Worm (Caenorhabditis elegans) whole organism, L2 larva: ENCODE results near the gene str-143.

Experiments
- F13H6.1 ChIP-seq: sonication (generic microtip); optimal IDR thresholded peaks from 2 replicates; lab custom pipeline; 2016; ENCODE audit warnings: missing genetic modification characterization, missing compliant biosample characterization
- R02D3.7 ChIP-seq: fragments of 150-350 bp; optimal IDR thresholded peaks from 2 replicates; lab custom pipeline; 2014; ENCODE audit warnings: missing biosample characterization, missing genetic modification characterization
- Y55F3AM.14 ChIP-seq: fragments of 200-800 bp; sonication (Bioruptor generic); optimal IDR thresholded peaks from 2 replicates; lab custom pipeline; 2018; ENCODE audit warnings: mild to moderate bottlenecking, missing genetic modification characterization, missing compliant biosample characterization
- aly-2 ChIP-seq: fragments of 150-350 bp; optimal IDR thresholded peaks from 2 replicates; lab custom pipeline; 2014; ENCODE audit warnings: missing biosample characterization, missing genetic modification characterization
- ama-1 ChIP-seq: fragments of 150-350 bp; optimal IDR thresholded peaks from 2 replicates; lab custom pipeline; 2018; ENCODE audit warnings: inconsistent platforms
- blmp-1 ChIP-seq: sonication (generic microtip); optimal IDR thresholded peaks from 2 replicates; lab custom pipeline; 2017; ENCODE audit warnings: missing genetic modification characterization, mild to moderate bottlenecking, missing compliant biosample characterization, antibody characterized with exemption, moderate library complexity; ENCODE audit not compliant: insufficient read depth
- ceh-16 ChIP-seq: fragments of 150-350 bp; optimal IDR thresholded peaks from 2 replicates; lab custom pipeline; 2014; ENCODE audit warnings: missing biosample characterization, missing genetic modification characterization
- ceh-82 ChIP-seq: fragments of 150-350 bp; optimal IDR thresholded peaks from 2 replicates; lab custom pipeline; 2014; ENCODE audit warnings: missing biosample characterization, missing genetic modification characterization
- crh-2 ChIP-seq: sonication (generic microtip); optimal IDR thresholded peaks from 2 replicates; lab custom pipeline; 2017; ENCODE audit warnings: missing biosample characterization, missing genetic modification characterization
- dmd-4 ChIP-seq: sonication (generic microtip); optimal IDR thresholded peaks from 2 replicates; lab custom pipeline; 2017; ENCODE audit warnings: missing biosample characterization, missing genetic modification characterization
- egl-27 ChIP-seq: sonication (generic microtip); optimal IDR thresholded peaks from 3 replicates; lab custom pipeline; 2017; ENCODE audit warnings: missing biosample characterization, missing genetic modification reagents, missing genetic modification characterization
- elt-1 ChIP-seq: fragments of 150-350 bp; optimal IDR thresholded peaks from 2 replicates; lab custom pipeline; 2014; ENCODE audit warnings: missing biosample characterization, missing genetic modification characterization
- elt-3 ChIP-seq: sonication (generic microtip); optimal IDR thresholded peaks from 2 replicates; lab custom pipeline; 2017; ENCODE audit warnings: missing biosample characterization, missing genetic modification characterization
- fos-1 ChIP-seq: fragments of 150-350 bp; optimal IDR thresholded peaks from 2 replicates; lab custom pipeline; 2014; ENCODE audit warnings: missing biosample characterization, missing genetic modification characterization
- gmeb-1 ChIP-seq: fragments of 150-350 bp; optimal IDR thresholded peaks from 2 replicates; lab custom pipeline; 2014; ENCODE audit warnings: missing biosample characterization, missing genetic modification characterization
- lin-11 ChIP-seq: fragments of 150-350 bp; sonication (generic microtip); optimal IDR thresholded peaks from 2 replicates; lab custom pipeline; 2014; ENCODE audit warnings: missing biosample characterization, missing genetic modification characterization, inconsistent platforms, mixed read lengths
- lin-13 ChIP-seq: fragments of 150-350 bp; optimal IDR thresholded peaks from 2 replicates; lab custom pipeline; 2014; ENCODE audit warnings: missing biosample characterization, missing genetic modification reagents, missing genetic modification characterization
- lin-39 ChIP-seq: fragments of 150-350 bp; optimal IDR thresholded peaks from 2 replicates; lab custom pipeline; 2014; ENCODE audit warnings: missing biosample characterization, missing genetic modification reagents, missing genetic modification characterization
- lsy-2 ChIP-seq, 2 experiments: fragments of 150-350 bp in 1 of 2; sonication (generic microtip) in 1 of 2; optimal IDR thresholded peaks; 2 replicates each; lab custom pipeline; 2014 to 2017; ENCODE audit warnings: missing biosample characterization in 2 of 2, missing genetic modification characterization in 2 of 2
- mab-5 ChIP-seq: fragments of 150-350 bp; optimal IDR thresholded peaks from 2 replicates; lab custom pipeline; 2014; ENCODE audit warnings: missing biosample characterization, missing genetic modification characterization
- mdl-1 ChIP-seq, 2 experiments: fragments of 150-350 bp in 1 of 2; sonication (generic microtip) in 1 of 2; optimal IDR thresholded peaks; 2 replicates each; lab custom pipeline; 2017; ENCODE audit warnings: missing biosample characterization in 2 of 2, missing genetic modification characterization in 2 of 2
- nhr-129 ChIP-seq: fragments of 150-350 bp; optimal IDR thresholded peaks from 2 replicates; lab custom pipeline; 2014; ENCODE audit warnings: missing biosample characterization, missing genetic modification characterization
- nhr-21 ChIP-seq: fragments of 150-350 bp; optimal IDR thresholded peaks from 2 replicates; lab custom pipeline; 2014; ENCODE audit warnings: missing biosample characterization, missing genetic modification characterization
- nhr-23 ChIP-seq: fragments of 150-350 bp; optimal IDR thresholded peaks from 2 replicates; lab custom pipeline; 2014; ENCODE audit warnings: missing biosample characterization, missing genetic modification reagents, missing genetic modification characterization
- nhr-25 ChIP-seq: fragments of 150-350 bp; sonication (generic microtip); optimal IDR thresholded peaks from 3 replicates; lab custom pipeline; 2014; ENCODE audit warnings: missing biosample characterization, missing genetic modification characterization
- nhr-6 ChIP-seq: fragments of 150-350 bp; optimal IDR thresholded peaks from 2 replicates; lab custom pipeline; 2014; ENCODE audit warnings: missing biosample characterization, missing genetic modification characterization
- nhr-77 ChIP-seq: fragments of 150-350 bp; optimal IDR thresholded peaks from 2 replicates; lab custom pipeline; 2014; ENCODE audit warnings: missing biosample characterization, missing genetic modification characterization
- peb-1 ChIP-seq: fragments of 150-350 bp; optimal IDR thresholded peaks from 2 replicates; lab custom pipeline; 2014; ENCODE audit warnings: missing biosample characterization, missing genetic modification characterization
- sem-4 ChIP-seq: fragments of 150-350 bp; optimal IDR thresholded peaks from 2 replicates; lab custom pipeline; 2014; ENCODE audit warnings: missing biosample characterization, missing genetic modification reagents, missing genetic modification characterization
- sma-3 ChIP-seq: sonication (generic microtip); optimal IDR thresholded peaks from 2 replicates; lab custom pipeline; 2016; ENCODE audit warnings: missing genetic modification reagents, missing genetic modification characterization, missing compliant biosample characterization
- sma-9 ChIP-seq, 2 experiments: fragments of 150-350 bp in 1 of 2; sonication (generic microtip) in 1 of 2; optimal IDR thresholded peaks; 2 replicates each; lab custom pipeline; 2014 to 2016; ENCODE audit warnings: missing genetic modification characterization in 2 of 2, mild to moderate bottlenecking in 1 of 2, missing biosample characterization in 1 of 2, missing compliant biosample characterization in 1 of 2, missing genetic modification reagents in 1 of 2, moderate library complexity in 1 of 2
- snpc-4 ChIP-seq: fragments of 150-350 bp; optimal IDR thresholded peaks from 2 replicates; lab custom pipeline; 2014; ENCODE audit warnings: missing biosample characterization, missing genetic modification characterization
- unc-39 ChIP-seq: fragments of 150-350 bp; optimal IDR thresholded peaks from 2 replicates; lab custom pipeline; 2014; ENCODE audit warnings: missing biosample characterization, missing genetic modification characterization
- unc-55 ChIP-seq: fragments of 150-350 bp; sonication (generic microtip); optimal IDR thresholded peaks from 3 replicates; lab custom pipeline; 2014; ENCODE audit warnings: missing biosample characterization, missing genetic modification reagents, missing genetic modification characterization
- unc-62 ChIP-seq: fragments of 150-350 bp; optimal IDR thresholded peaks from 2 replicates; lab custom pipeline; 2014; ENCODE audit warnings: missing biosample characterization, missing genetic modification reagents, missing genetic modification characterization
- zag-1 ChIP-seq: fragments of 150-350 bp; optimal IDR thresholded peaks from 2 replicates; lab custom pipeline; 2014; ENCODE audit warnings: missing biosample characterization, missing genetic modification characterization
- ztf-1 ChIP-seq: fragments of 200-800 bp; sonication (Bioruptor generic); conservative IDR thresholded peaks from 2 replicates; pipeline ENCODE4 v1.3.6; 2022; ENCODE audit warnings: missing genetic modification characterization, missing compliant biosample characterization
- ztf-11 ChIP-seq: sonication (generic microtip); optimal IDR thresholded peaks from 2 replicates; lab custom pipeline; 2017; ENCODE audit warnings: missing biosample characterization, missing genetic modification characterization

The str-143 gene

DNA sequence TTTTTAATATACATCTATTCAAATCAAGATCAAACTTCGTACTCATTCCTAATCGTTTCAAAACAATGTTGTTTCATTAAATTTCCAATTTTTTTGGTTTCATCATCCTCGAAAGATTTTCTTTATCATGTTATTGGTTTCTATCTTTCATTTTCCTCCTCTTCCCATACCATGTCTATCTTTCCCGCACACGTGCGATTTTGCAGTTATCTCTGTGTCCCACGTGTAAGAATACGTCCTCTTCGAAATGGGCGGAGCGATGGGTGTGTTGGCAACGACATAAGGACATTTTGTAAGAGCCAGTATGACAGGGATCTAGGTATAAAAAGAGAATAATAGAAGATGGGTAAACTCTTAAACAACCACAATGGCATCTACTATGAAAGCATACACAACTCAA is 43.2 kb downstream of the str-143 start, which contains the start of gene F43H9.4:
TSS of gene F43H9.4 (plus strand) at position 366 of the 400 bp plus-strand sequence.
- no peak for TF ChIP-seq ceh-82 (tag; lab: Kevin White, UChicago)
- no peak for TF ChIP-seq F13H6.1
- no peak for TF ChIP-seq snpc-4 (tag; lab: Kevin White, UChicago)
- no peak for TF ChIP-seq nhr-6
- TF ChIP-seq blmp-1 (tag; lab: Kevin White, UChicago): peak; percentile 2
- TF ChIP-seq unc-55 (GFP tag; lab: Kevin White, UChicago): no peak
- TF ChIP-seq nhr-25: peak; percentile 82
- no peak for TF ChIP-seq gmeb-1 (tag; lab: Kevin White, UChicago)
- peak; percentile 48 for TF ChIP-seq crh-2
- peak; percentile 66 for TF ChIP-seq sma-3 (GFP tag; lab: Kevin White, UChicago)
- TF ChIP-seq nhr-21: peak; percentile 42
- TF ChIP-seq elt-1: no peak
- no peak for TF ChIP-seq lin-11 (tag; lab: Kevin White, UChicago)
- no peak for TF ChIP-seq Y55F3AM.14 (GFP tag; lab: Kevin White, UChicago)
- TF ChIP-seq unc-62: no peak
- TF ChIP-seq R02D3.7 (tag; lab: Kevin White, UChicago): no peak
- no peak for TF ChIP-seq lin-13 (GFP tag; lab: Kevin White, UChicago)
- TF ChIP-seq mab-5 (tag; lab: Kevin White, UChicago): no peak
- no peak for TF ChIP-seq ztf-11 (tag; lab: Kevin White, UChicago)
- peak; percentile 42 for TF ChIP-seq nhr-129
- peak; percentile 11 for TF ChIP-seq fos-1 (tag; lab: Kevin White, UChicago)
- TF ChIP-seq nhr-23: no peak
- no peak for TF ChIP-seq ama-1 (lab: Kevin White, UChicago)
- no peak for TF ChIP-seq ztf-1
- TF ChIP-seq nhr-77 (tag; lab: Kevin White, UChicago): no peak
- TF ChIP-seq zag-1: no peak
- TF ChIP-seq egl-27 (tag; lab: Kevin White, UChicago): no peak
- peak; percentile 77 to 79 for TF ChIP-seq mdl-1 (tag; optimal IDR thresholded peaks at IDR 0.05; lab: Kevin White, UChicago)
- no peak for TF ChIP-seq sem-4 (tag; lab: Kevin White, UChicago)
- TF ChIP-seq ceh-16 (tag; lab: Kevin White, UChicago): no peak
- TF ChIP-seq aly-2 (tag; lab: Kevin White, UChicago): no peak
- peak; percentile 92 for TF ChIP-seq sma-9 (GFP tag; optimal IDR thresholded peaks at IDR 0.05; lab: Kevin White, UChicago)
- TF ChIP-seq sma-9 (tag; optimal IDR thresholded peaks at IDR 0.05; lab: Kevin White, UChicago): no peak
- TF ChIP-seq peb-1 (tag; lab: Kevin White, UChicago): no peak
- TF ChIP-seq lsy-2 (tag; optimal IDR thresholded peaks at IDR 0.05; lab: Kevin White, UChicago): no peak
- no peak for TF ChIP-seq lin-39 (tag; lab: Kevin White, UChicago)
- TF ChIP-seq unc-39 (tag; lab: Kevin White, UChicago): no peak

- TF ChIP-seq mdl-1 (tag; optimal IDR thresholded peaks at IDR 0.05; lab: Kevin White, UChicago): peak in 1 of 2 experiments; percentile 8
- TF ChIP-seq unc-62: no peak
- peak; percentile 20 for TF ChIP-seq blmp-1 (tag; lab: Kevin White, UChicago)
- TF ChIP-seq nhr-25: peak; percentile 87
- TF ChIP-seq nhr-6: peak; percentile 13
- TF ChIP-seq nhr-21: peak; percentile 42
- no peak for TF ChIP-seq elt-3 (tag; lab: Kevin White, UChicago)
- peak; percentile 95 for TF ChIP-seq nhr-129
- no peak for TF ChIP-seq elt-1
- TF ChIP-seq F13H6.1: no peak
- peak; percentile 77 for TF ChIP-seq sma-9 (GFP tag; optimal IDR thresholded peaks at IDR 0.05; lab: Kevin White, UChicago)
- no peak for TF ChIP-seq sma-9 (tag; optimal IDR thresholded peaks at IDR 0.05; lab: Kevin White, UChicago)
Measured at ce11 chrV:8025259-8025658, 44.3 kb downstream of the str-143 start.

- TF ChIP-seq lsy-2 (tag; optimal IDR thresholded peaks at IDR 0.05; lab: Kevin White, UChicago) (peak in 1 of 2 experiments; percentile 88), R02D3.7 (tag; lab: Kevin White, UChicago) (peak; percentile 62), fos-1 (tag; lab: Kevin White, UChicago) (peak; percentile 0), blmp-1 (tag; lab: Kevin White, UChicago) (no peak)
- TF ChIP-seq, all 48 proteins: peak for 3
Measured at ce11 chrV:8024752-8025151, 44.8 kb downstream of the str-143 start, which contains the start of gene F43H9.3. Gene F43H9.3, minus strand, starts transcription at chrV:8024940.

ce11 chrV:8022040-8022439 is 47.5 kb downstream of the str-143 start, which contains the start of gene ech-3:
Gene ech-3, plus strand, starts transcription at chrV:8022217.
- TF ChIP-seq dmd-4 (tag; lab: Kevin White, UChicago) (no peak), sem-4 (tag; lab: Kevin White, UChicago) (no peak)
